Fruit fly (Drosophila melanogaster) whole organism, wandering third instar larva: ENCODE results near the gene CG31038.

Experiments
- Dfd ChIP-seq: fragments of >200 bp; optimal IDR thresholded peaks from 2 replicates; lab custom pipeline; 2017; ENCODE audit warnings: missing biosample characterization, missing genetic modification characterization
- Dif ChIP-seq: fragments of 200-275, 200-300 bp; sonication (Bioruptor generic); optimal IDR thresholded peaks from 2 replicates; lab custom pipeline; 2018; ENCODE audit warnings: missing biosample characterization, missing genetic modification characterization; ENCODE audit not compliant: partially characterized antibody
- Hr78 ChIP-seq: fragments of >200 bp; optimal IDR thresholded peaks from 2 replicates; lab custom pipeline; 2017; ENCODE audit warnings: missing biosample characterization, missing genetic modification characterization
- Rel ChIP-seq, 2 experiments: fragments of 200-800 bp; sonication (Bioruptor generic) in 1 of 2; optimal IDR thresholded peaks; 2 replicates in 1 of 2; 3 replicates in 1 of 2; lab custom pipeline; 2016 to 2019; ENCODE audit warnings: mild to moderate bottlenecking in 2 of 2, missing biosample characterization in 2 of 2, missing genetic modification characterization in 2 of 2, moderate library complexity in 1 of 2
- br ChIP-seq: fragments of 200-800 bp; sonication (Bioruptor generic); optimal IDR thresholded peaks from 2 replicates; lab custom pipeline; 2016; ENCODE audit warnings: missing biosample characterization, missing genetic modification characterization
- dmrt93B ChIP-seq: fragments of 200-800 bp; sonication (Bioruptor generic); optimal IDR thresholded peaks from 2 replicates; lab custom pipeline; 2018; ENCODE audit warnings: missing biosample characterization, mild to moderate bottlenecking, missing genetic modification characterization
- foxo ChIP-seq, 2 experiments: fragments of 200-800 bp; sonication (Bioruptor generic); optimal IDR thresholded peaks; 2 replicates in 1 of 2; 3 replicates in 1 of 2; lab custom pipeline; 2016 to 2017; ENCODE audit warnings: missing biosample characterization in 2 of 2, missing genetic modification characterization in 2 of 2
- fru ChIP-seq: fragments of 200-800 bp; sonication (Bioruptor generic); optimal IDR thresholded peaks from 3 replicates; lab custom pipeline; 2016; ENCODE audit warnings: missing biosample characterization, mild to moderate bottlenecking, missing genetic modification characterization
- h ChIP-seq: fragments of 200-800 bp; sonication (Bioruptor generic); optimal IDR thresholded peaks from 3 replicates; lab custom pipeline; 2016; ENCODE audit warnings: missing biosample characterization, mild to moderate bottlenecking, missing genetic modification characterization
- jim ChIP-seq: fragments of 175-275, 200-325 bp; sonication (Bioruptor generic); optimal IDR thresholded peaks from 2 replicates; lab custom pipeline; 2016; ENCODE audit warnings: missing biosample characterization, mild to moderate bottlenecking, missing genetic modification characterization
- pan ChIP-seq: fragments of >200 bp; optimal IDR thresholded peaks from 2 replicates; lab custom pipeline; 2017
- psq ChIP-seq: fragments of 200-800 bp; sonication (Bioruptor generic); optimal IDR thresholded peaks from 3 replicates; lab custom pipeline; 2017; ENCODE audit warnings: missing biosample characterization, mild to moderate bottlenecking, missing genetic modification characterization, moderate library complexity
- usp ChIP-seq: fragments of >200 bp; optimal IDR thresholded peaks from 2 replicates; lab custom pipeline; 2017; ENCODE audit warnings: missing biosample characterization, missing genetic modification characterization

dm6 chr3R:29876733-29877193 lies at the start of gene CG31038:
- peak; percentile 92 for TF ChIP-seq Dif (GFP tag; lab: Kevin White, UChicago)
- peak; percentile 44 for TF ChIP-seq psq (GFP tag; lab: Kevin White, UChicago)
- no peak for TF ChIP-seq Rel (GFP tag; optimal IDR thresholded peaks at IDR 0.05; lab: Kevin White, UChicago)
- TF ChIP-seq Rel (tag; optimal IDR thresholded peaks at IDR 0.05; lab: Kevin White, UChicago): peak; percentile 67
- no peak for TF ChIP-seq pan (lab: Kevin White, UChicago)
- no peak for TF ChIP-seq jim (GFP tag; lab: Kevin White, UChicago)
- peak; percentile 51 for TF ChIP-seq fru (GFP tag; lab: Kevin White, UChicago)
- TF ChIP-seq Hr78 (GFP tag; lab: Kevin White, UChicago): no peak
- no peak for TF ChIP-seq Dfd (GFP tag; lab: Kevin White, UChicago)
- peak in 1 of 2 experiments; percentile 37 for TF ChIP-seq foxo (GFP tag; optimal IDR thresholded peaks at IDR 0.05; lab: Kevin White, UChicago)
- TF ChIP-seq dmrt93B (GFP tag; lab: Kevin White, UChicago): peak; percentile 16
- TF ChIP-seq usp (GFP tag; lab: Kevin White, UChicago): no peak
- peak; percentile 65 for TF ChIP-seq h (GFP tag; lab: Kevin White, UChicago)
- peak; percentile 59 for TF ChIP-seq br (GFP tag; lab: Kevin White, UChicago)
